Fruit fly (Drosophila melanogaster) whole organism, wandering third instar larva: ENCODE data around the gene Arc42.

Experiments
- CrebA ChIP-seq: fragments of 200-800 bp; sonication (Bioruptor generic); optimal IDR thresholded peaks from 2 replicates; lab custom pipeline; 2016; ENCODE audit warnings: missing biosample characterization, mild to moderate bottlenecking, missing genetic modification characterization, borderline replicate concordance
- Dif ChIP-seq: fragments of 200-275, 200-300 bp; sonication (Bioruptor generic); optimal IDR thresholded peaks from 2 replicates; lab custom pipeline; 2018; ENCODE audit warnings: missing biosample characterization, missing genetic modification characterization; ENCODE audit not compliant: partially characterized antibody
- Hr78 ChIP-seq: fragments of >200 bp; optimal IDR thresholded peaks from 2 replicates; lab custom pipeline; 2017; ENCODE audit warnings: missing biosample characterization, missing genetic modification characterization
- Hr83 ChIP-seq: fragments of 200-300 bp; sonication (Bioruptor generic); optimal IDR thresholded peaks from 2 replicates; lab custom pipeline; 2016; ENCODE audit warnings: missing biosample characterization, mild to moderate bottlenecking, missing genetic modification characterization, moderate library complexity; ENCODE audit not compliant: poor library complexity, severe bottlenecking
- OdsH ChIP-seq: fragments of 200-800 bp; sonication (Bioruptor generic); optimal IDR thresholded peaks from 2 replicates; lab custom pipeline; 2016; ENCODE audit warnings: missing biosample characterization, mild to moderate bottlenecking, missing genetic modification characterization
- Sp1 ChIP-seq: fragments of 200-800 bp; sonication (Bioruptor generic); optimal IDR thresholded peaks from 3 replicates; lab custom pipeline; 2019; ENCODE audit warnings: missing biosample characterization, mild to moderate bottlenecking, missing genetic modification characterization, moderate library complexity
- dl ChIP-seq, 2 experiments: fragments of 175-275, 200-275 bp in 1 of 2; fragments of 200-275 bp in 1 of 2; sonication (Bioruptor generic); optimal IDR thresholded peaks; lab custom pipeline; 2018; ENCODE audit warnings: mild to moderate bottlenecking in 2 of 2, missing biosample characterization in 2 of 2, missing genetic modification characterization in 2 of 2, moderate library complexity in 2 of 2; ENCODE audit not compliant: partially characterized antibody in 2 of 2, insufficient read depth in 1 of 2
- dsf ChIP-seq: sonication (Bioruptor generic); optimal IDR thresholded peaks from 2 replicates; lab custom pipeline; 2016; ENCODE audit warnings: missing biosample characterization, missing genetic modification characterization, borderline replicate concordance
- lola ChIP-seq: fragments of >200 bp; optimal IDR thresholded peaks from 2 replicates; lab custom pipeline; 2017; ENCODE audit warnings: missing biosample characterization, missing genetic modification characterization
- psq ChIP-seq: fragments of 200-800 bp; sonication (Bioruptor generic); optimal IDR thresholded peaks from 3 replicates; lab custom pipeline; 2017; ENCODE audit warnings: missing biosample characterization, mild to moderate bottlenecking, missing genetic modification characterization, moderate library complexity

DNA sequence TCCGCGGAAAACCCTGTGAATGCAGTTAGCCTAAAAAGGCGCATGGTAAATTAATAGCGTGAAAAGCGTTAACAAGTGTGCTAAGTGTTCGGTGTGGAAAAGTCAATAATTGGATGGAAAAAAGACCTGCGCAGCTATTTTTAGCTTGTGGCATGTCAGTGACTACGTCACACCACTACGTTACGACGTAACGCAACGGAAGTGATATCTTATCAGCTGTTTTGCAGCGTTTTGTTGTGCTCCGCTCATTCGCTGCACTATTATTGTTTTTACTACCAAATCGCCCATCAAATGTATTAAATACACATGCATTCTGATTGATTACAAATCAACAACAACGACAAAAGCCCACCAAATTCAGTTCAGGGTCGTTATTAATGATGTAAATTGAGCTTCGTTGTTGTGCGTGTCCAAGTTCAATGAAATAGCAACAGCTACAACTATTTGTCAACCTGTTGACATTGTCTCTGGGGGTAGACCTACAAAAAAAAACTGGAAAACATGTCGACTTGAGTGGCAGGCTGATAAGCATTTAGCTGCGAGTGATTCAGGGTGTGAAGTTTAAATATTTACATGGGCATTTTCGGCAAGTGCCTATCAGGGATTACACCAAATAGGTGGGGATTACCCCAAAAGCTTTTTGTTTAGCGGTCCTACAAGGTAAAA, 29.8 kb upstream of the Arc42 start:
- no peak for TF ChIP-seq dl (GFP tag; optimal IDR thresholded peaks at IDR 0.05; lab: Kevin White, UChicago; ENCODE audit: insufficient read depth in 1 of 2, partially characterized antibody in 2 of 2)
- no peak for TF ChIP-seq CrebA (GFP tag; lab: Kevin White, UChicago)
- no peak for TF ChIP-seq psq (GFP tag; lab: Kevin White, UChicago)
- no peak for TF ChIP-seq Sp1 (GFP tag; lab: Kevin White, UChicago)
- no peak for TF ChIP-seq Dif
- TF ChIP-seq Hr78 (GFP tag; lab: Kevin White, UChicago): no peak
- TF ChIP-seq lola: no peak
- no peak for TF ChIP-seq OdsH
- TF ChIP-seq Hr83 (GFP tag; lab: Kevin White, UChicago): no peak
- TF ChIP-seq dsf (GFP tag; lab: Kevin White, UChicago): no peak
